Fruit fly (Drosophila melanogaster) whole organism: ENCODE measurements around the gene CG5326.

Experiments used
- CG8478 ChIP-seq: fragments of >200 bp; optimal IDR thresholded peaks from 2 replicates; lab custom pipeline; 2018; ENCODE audit warnings: inconsistent platforms
- Dll ChIP-seq: fragments of >200 bp; optimal IDR thresholded peaks from 2 replicates; lab custom pipeline; 2017
- EcR ChIP-seq, 2 experiments: fragments of >200 bp; optimal IDR thresholded peaks; 2 replicates each; lab custom pipeline; 2017; ENCODE audit warnings: missing biosample characterization in 2 of 2, missing genetic modification characterization in 2 of 2, missing genetic modification reagents in 2 of 2
- pan ChIP-seq: fragments of >200 bp; optimal IDR thresholded peaks from 2 replicates; lab custom pipeline; 2017
- psq ChIP-seq: fragments of >200 bp; optimal IDR thresholded peaks from 2 replicates; lab custom pipeline; 2017
- usp ChIP-seq: fragments of >200 bp; optimal IDR thresholded peaks from 2 replicates; lab custom pipeline; 2017; ENCODE audit warnings: missing biosample characterization, missing genetic modification characterization, mixed read lengths

CG5326 gene

DNA sequence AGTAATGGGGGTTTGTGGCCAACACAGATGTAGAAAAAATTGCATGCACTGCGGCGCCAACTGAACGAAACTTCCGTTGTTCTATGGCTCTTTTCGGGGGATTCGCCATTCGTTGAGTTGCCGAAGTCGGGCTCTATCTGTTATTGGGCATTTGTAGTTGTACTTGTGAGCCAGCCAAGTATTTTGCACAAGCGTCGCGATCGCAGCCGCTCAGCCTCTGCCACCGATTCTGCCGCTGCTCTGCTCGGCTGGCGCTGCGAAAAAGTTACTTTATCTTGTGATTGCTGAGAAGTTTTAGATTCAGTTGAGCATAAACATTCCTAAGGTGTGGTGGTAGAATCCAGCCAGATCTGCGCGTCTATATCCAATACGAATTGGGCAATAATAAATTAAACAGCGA is 30.2 kb upstream of the CG5326 start, which contains the start of gene CG33110:
CG33110 (plus strand) TSS at position 301 of the 400 bp plus-strand sequence.
- no peak for TF ChIP-seq psq (lab: Kevin White, UChicago)
- TF ChIP-seq usp (GFP tag; lab: Kevin White, UChicago), result no peak
- TF ChIP-seq EcR (GFP tag; optimal IDR thresholded peaks at IDR 0.05; lab: Kevin White, UChicago), result no peak
- no peak for TF ChIP-seq CG8478
- TF ChIP-seq pan (lab: Kevin White, UChicago), result no peak
- no peak for TF ChIP-seq Dll (lab: Kevin White, UChicago)

DNA sequence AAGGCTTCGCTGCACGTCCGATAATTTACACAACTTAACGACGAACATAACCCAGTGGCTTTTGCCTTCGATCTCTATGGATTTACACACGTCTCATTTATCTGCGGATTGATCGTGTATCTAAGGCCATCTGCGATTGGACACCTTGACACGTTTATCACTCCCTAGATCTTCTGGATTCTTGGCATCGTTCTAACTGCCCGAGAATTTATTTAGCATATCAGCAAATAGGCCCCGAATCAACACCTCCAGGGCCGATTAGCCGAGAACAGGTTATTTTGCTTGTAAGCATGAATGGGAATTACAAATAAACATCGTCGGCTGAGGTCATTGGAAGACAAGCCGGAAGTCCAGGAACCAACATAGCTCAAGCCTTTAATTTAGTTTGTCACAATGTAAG is 28.8 kb upstream of the CG5326 start:
- TF ChIP-seq usp (GFP tag; lab: Kevin White, UChicago) (no peak), CG8478 (no peak), pan (lab: Kevin White, UChicago) (no peak), Dll (lab: Kevin White, UChicago) (no peak), psq (lab: Kevin White, UChicago) (no peak), EcR (GFP tag; optimal IDR thresholded peaks at IDR 0.05; lab: Kevin White, UChicago) (no peak)

DNA sequence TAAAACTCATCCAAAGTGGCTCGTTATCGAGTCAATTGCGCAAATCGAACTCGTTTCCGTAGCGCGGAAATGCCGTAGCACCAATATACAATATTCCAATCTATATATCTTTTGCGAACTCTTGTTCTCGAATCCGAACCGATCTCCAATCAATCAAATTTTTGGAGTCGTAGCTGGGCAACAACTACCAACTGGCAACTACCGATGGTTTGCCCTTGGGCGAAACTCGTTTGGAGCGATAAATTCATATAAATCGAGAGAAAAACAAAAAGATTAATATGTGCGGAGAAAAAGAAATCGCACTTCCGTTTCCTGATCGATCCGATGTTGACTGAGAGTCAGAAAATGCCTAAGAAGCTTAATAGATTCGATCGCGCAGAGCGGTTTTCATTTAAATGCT is 26.0 kb upstream of the CG5326 start:
- TF ChIP-seq Dll (lab: Kevin White, UChicago) (no peak), pan (lab: Kevin White, UChicago) (no peak), CG8478 (no peak), usp (GFP tag; lab: Kevin White, UChicago) (no peak)

DNA sequence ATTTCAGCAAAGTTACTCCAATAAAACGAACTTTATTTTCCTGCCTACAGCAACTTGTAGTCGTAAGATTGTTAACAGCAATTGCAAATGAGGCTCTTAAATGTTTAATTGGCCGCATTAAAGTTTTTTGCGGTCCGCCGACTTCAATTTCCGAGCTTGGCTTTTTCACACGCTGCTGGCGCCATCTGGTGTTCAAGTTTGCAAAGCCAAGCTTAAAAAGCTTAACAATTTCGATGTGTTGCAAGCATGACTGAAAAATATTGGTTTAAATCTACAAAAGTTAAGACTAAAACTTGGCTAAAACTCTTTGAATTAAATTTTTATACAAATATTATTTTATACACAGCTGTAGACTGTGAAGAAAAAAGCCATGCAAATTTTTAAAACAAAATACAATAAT is 25.0 kb upstream of the CG5326 start:
- TF ChIP-seq pan (lab: Kevin White, UChicago) (no peak), EcR (GFP tag; optimal IDR thresholded peaks at IDR 0.05; lab: Kevin White, UChicago) (no peak), CG8478 (no peak), psq (lab: Kevin White, UChicago) (no peak), Dll (lab: Kevin White, UChicago) (no peak), usp (GFP tag; lab: Kevin White, UChicago) (no peak)

DNA sequence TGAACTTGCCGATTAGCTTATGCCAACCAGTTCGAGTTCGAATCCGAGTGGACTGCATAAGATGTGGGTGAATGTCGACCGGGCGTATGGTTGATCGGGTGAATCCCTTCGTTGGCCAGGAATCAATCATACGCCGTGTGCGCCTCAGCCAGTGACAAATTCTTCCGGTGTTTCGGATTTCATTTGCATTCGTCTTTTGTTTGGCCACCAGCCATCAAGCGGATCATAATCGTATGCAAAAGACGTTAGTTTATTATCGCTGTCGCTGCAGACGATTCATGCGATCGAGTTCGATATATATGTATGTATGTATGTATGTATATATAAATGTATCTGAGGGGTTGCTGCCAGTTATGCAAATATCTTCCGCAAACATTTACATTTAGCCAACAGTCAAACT is 24.4 kb upstream of the CG5326 start:
- TF ChIP-seq EcR (GFP tag; optimal IDR thresholded peaks at IDR 0.05; lab: Kevin White, UChicago), result no peak
- no peak for TF ChIP-seq usp (GFP tag; lab: Kevin White, UChicago)
- no peak for TF ChIP-seq pan (lab: Kevin White, UChicago)
- no peak for TF ChIP-seq Dll (lab: Kevin White, UChicago)
- TF ChIP-seq psq (lab: Kevin White, UChicago), result no peak
- TF ChIP-seq CG8478, result no peak

DNA sequence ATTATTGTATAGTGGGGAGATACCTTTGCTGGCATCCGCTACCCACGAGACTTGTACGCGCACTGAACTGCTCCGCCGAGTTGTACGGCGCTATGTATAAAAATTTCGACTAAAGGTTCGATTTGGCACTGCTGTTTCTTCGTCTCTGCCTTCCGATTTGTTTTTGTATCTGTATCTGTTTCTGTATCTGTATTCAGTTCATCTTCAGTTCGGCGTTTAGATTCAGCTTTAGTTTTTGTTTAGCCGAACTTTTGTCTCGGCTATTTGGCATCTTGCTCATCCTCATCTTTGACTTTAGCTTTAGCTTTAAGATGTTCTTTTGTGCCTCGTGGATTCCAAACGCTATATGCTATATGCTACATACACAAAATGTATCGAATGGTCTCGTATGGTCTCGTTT is 22.8 kb upstream of the CG5326 start, which contains the start of gene sit:
sit (minus strand) TSS at position 71 of the 400 bp plus-strand sequence.
- TF ChIP-seq psq (lab: Kevin White, UChicago) (no peak), Dll (lab: Kevin White, UChicago) (no peak), pan (lab: Kevin White, UChicago) (no peak), EcR (GFP tag; optimal IDR thresholded peaks at IDR 0.05; lab: Kevin White, UChicago) (no peak), usp (GFP tag; lab: Kevin White, UChicago) (no peak), CG8478 (no peak)

DNA sequence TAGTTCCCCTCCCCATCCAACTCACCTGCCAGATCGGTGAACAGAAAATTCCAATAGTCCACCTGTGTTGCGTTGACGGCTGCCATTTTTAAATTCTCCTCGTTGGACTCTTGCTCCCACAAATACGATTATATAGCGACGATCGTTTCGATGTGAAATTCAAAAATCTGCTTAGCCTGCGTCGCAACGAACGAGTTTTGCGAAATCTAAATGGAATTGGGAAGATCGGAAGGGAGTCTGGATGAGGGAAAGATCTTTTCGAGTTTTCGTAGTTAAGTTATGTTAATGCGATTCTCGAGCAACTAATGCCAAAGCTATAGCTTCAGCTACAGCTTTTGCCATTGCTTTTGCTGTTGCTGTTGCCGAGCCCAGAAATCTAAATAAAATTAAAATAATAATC is 20.5 kb upstream of the CG5326 start:
- TF ChIP-seq CG8478, result no peak
- no peak for TF ChIP-seq Dll (lab: Kevin White, UChicago)
- no peak for TF ChIP-seq pan (lab: Kevin White, UChicago)
- no peak for TF ChIP-seq usp (GFP tag; lab: Kevin White, UChicago)
- no peak for TF ChIP-seq psq (lab: Kevin White, UChicago)
- no peak for TF ChIP-seq EcR (GFP tag; optimal IDR thresholded peaks at IDR 0.05; lab: Kevin White, UChicago)

DNA sequence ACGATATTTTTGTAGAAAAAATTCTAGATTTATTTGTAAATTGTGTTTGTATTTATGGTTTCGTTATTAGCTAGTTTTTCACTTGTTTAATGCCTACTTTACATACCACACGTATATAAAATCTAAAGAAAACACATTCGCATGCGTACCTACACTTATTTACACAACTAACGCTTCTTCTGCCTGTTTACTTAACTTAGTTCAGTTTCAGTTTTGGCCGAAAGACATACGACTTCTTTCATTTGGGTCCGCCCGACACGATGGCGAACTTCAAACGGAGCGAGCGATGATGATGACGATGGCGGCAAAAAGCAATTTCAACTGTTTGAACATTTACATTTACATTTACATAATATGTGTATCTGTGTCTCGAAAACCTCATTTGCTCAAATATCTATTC is 18.7 kb upstream of the CG5326 start:
- TF ChIP-seq Dll (lab: Kevin White, UChicago) (no peak), usp (GFP tag; lab: Kevin White, UChicago) (no peak), pan (lab: Kevin White, UChicago) (no peak), psq (lab: Kevin White, UChicago) (no peak), CG8478 (no peak), EcR (GFP tag; optimal IDR thresholded peaks at IDR 0.05; lab: Kevin White, UChicago) (no peak)

DNA sequence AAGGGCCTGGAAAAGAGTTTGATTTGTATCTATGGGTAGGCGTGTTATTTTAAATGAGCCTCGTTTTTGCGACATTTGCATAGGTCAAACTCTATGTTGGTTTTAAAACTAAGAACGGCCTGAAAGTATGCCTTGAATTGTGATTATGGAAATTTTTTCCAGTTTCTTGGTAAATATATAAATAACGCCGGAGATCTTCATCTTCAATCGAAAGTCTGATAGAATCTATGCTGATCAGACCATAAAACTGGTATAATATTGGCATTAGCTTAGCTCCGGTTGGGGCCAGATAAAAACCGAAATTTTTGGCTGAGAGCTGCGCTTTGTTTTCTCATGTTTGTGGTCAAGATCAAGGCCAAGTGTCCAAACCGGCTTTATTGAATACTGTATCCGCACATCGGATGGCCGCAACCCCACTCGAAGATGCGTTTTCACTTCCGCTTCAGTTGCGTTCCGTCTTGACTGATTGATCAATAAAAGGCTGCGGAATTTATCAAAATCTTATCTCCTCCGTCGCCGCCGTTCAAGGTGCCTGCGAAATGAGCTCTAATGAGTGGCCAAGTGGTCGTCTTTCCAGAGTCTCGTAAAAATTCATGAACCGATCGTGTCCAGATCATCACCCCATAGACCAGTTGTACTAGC is 17.5 kb upstream of the CG5326 start:
- TF ChIP-seq CG8478 (no peak), pan (lab: Kevin White, UChicago) (no peak), psq (lab: Kevin White, UChicago) (no peak), usp (GFP tag; lab: Kevin White, UChicago) (no peak), Dll (lab: Kevin White, UChicago) (no peak), EcR (GFP tag; optimal IDR thresholded peaks at IDR 0.05; lab: Kevin White, UChicago) (no peak)

DNA sequence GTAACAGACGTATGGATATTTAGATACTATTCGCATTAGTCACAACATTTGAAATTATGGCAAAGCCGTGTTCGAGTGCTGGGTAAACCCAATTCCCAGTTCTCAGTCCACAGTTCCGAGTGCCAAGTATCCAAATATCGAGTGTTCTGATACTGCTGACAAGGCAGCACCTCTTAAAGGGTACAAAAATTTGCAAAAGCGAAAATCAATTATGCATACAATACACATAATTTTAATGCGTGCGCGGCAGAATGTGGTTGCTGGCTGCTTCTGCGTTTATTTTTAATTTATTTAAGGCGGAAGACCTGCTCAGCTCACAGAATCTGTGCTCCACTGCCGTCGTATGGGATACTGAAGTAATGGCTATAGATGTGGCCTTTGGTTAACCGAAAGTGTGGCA is 13.0 kb upstream of the CG5326 start:
- TF ChIP-seq pan (lab: Kevin White, UChicago) (no peak), psq (lab: Kevin White, UChicago) (no peak), EcR (GFP tag; optimal IDR thresholded peaks at IDR 0.05; lab: Kevin White, UChicago) (no peak), Dll (lab: Kevin White, UChicago) (no peak), CG8478 (no peak), usp (GFP tag; lab: Kevin White, UChicago) (no peak)

DNA sequence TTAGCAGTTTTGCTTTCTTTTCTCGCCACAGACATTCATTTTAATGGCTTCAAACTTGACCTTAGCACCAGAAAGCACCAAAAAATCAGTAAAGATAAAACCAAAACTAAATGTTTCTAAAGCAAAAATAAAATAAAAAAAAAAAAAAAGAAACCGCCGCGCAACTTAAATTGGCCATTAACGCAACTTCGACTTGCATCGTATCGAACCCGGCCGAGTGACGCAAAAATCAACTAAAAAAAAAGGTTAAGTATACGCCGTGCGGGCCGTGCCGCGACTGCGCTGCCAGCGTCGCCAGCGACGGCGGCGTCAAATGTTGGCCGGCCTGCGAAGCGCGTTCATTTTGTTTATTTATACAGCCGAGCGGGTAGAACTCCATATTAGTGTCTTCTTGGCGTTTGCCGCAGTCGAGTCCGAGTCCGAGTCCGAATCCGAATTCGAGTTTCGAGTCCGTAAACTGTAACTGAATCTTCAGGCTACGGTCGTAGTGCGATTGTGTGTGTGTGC is 10.6 kb upstream of the CG5326 start, which contains the start of gene bond:
bond (plus strand) TSS at position 375 of the 507 bp plus-strand sequence.
- TF ChIP-seq pan (lab: Kevin White, UChicago), result no peak
- TF ChIP-seq EcR (GFP tag; optimal IDR thresholded peaks at IDR 0.05; lab: Kevin White, UChicago), result no peak
- no peak for TF ChIP-seq usp (GFP tag; lab: Kevin White, UChicago)
- TF ChIP-seq psq (lab: Kevin White, UChicago), result no peak
- TF ChIP-seq CG8478, result no peak
- TF ChIP-seq Dll (lab: Kevin White, UChicago), result no peak

DNA sequence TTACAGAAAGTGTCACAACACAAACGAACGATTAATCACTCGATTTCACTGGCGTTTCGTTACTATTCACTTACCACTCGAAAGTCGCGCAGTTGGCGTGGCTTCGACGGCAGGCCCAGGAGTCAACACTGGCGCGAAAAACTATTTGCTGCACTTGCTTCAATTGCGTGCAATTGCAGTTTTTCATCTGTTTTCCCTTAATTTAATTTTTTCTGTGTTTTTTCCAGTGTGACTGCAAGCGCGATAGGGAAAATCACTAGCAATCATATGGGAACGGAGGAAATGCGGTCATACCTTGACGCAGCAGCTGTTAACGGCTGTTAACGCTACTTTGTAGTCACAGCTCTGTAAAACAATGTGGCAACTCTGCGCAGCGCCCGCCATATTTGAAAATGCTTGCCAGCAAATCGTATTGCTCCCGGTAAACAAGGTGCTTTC is 7.9 kb upstream of the CG5326 start, which contains the start of gene AdipoR:
AdipoR (minus strand) TSS at position 262 of the 438 bp plus-strand sequence.
- TF ChIP-seq pan (lab: Kevin White, UChicago) (no peak), psq (lab: Kevin White, UChicago) (no peak), usp (GFP tag; lab: Kevin White, UChicago) (no peak), EcR (GFP tag; optimal IDR thresholded peaks at IDR 0.05; lab: Kevin White, UChicago) (no peak), CG8478 (no peak), Dll (lab: Kevin White, UChicago) (no peak)
